Fruit fly (Drosophila melanogaster) whole organism, prepupa: ENCODE measurements around the gene CG42269.

Experiments used
- Blimp-1 ChIP-seq: fragments of 200-800 bp; sonication (Bioruptor generic); optimal IDR thresholded peaks from 3 replicates; lab custom pipeline; 2017; ENCODE audit warnings: missing biosample characterization, missing genetic modification characterization, mild to moderate bottlenecking, moderate library complexity, missing genetic modification reagents
- CG11294 ChIP-seq: fragments of 200-800 bp; sonication (Bioruptor generic); IDR thresholded peaks from 2 replicates; pipeline ENCODE4 v1.3.6; 2022; ENCODE audit warnings: missing biosample characterization, missing genetic modification characterization
- CG11762 ChIP-seq: fragments of 200-800 bp; sonication (Bioruptor generic); optimal IDR thresholded peaks from 3 replicates; lab custom pipeline; 2016; ENCODE audit warnings: missing biosample characterization, missing genetic modification characterization; ENCODE audit not compliant: insufficient read depth
- CG16779 ChIP-seq: fragments of 200-800 bp; sonication (Bioruptor generic); optimal IDR thresholded peaks from 3 replicates; lab custom pipeline; 2017; ENCODE audit warnings: missing biosample characterization, mild to moderate bottlenecking, missing genetic modification characterization
- CG3032 ChIP-seq: fragments of 200-800 bp; optimal IDR thresholded peaks from 2 replicates; lab custom pipeline; 2019; ENCODE audit warnings: missing biosample characterization, mild to moderate bottlenecking, missing genetic modification characterization, moderate library complexity
- CG4318 ChIP-seq: fragments of 200-800 bp; sonication (Bioruptor generic); optimal IDR thresholded peaks from 3 replicates; lab custom pipeline; 2017; ENCODE audit warnings: missing biosample characterization, mild to moderate bottlenecking, missing genetic modification characterization
- CG6163 ChIP-seq: fragments of 200-800 bp; sonication (Bioruptor generic); IDR thresholded peaks from 3 replicates; pipeline ENCODE4 v1.3.6; 2022; ENCODE audit warnings: missing biosample characterization, missing genetic modification characterization
- CG6276 ChIP-seq: fragments of 200-800 bp; sonication (Bioruptor generic); optimal IDR thresholded peaks from 2 replicates; lab custom pipeline; 2017; ENCODE audit warnings: missing biosample characterization, mild to moderate bottlenecking, missing genetic modification characterization
- CG6854 ChIP-seq: fragments of 200-800 bp; sonication (Bioruptor generic); optimal IDR thresholded peaks from 2 replicates; lab custom pipeline; 2017; ENCODE audit warnings: missing biosample characterization, mild to moderate bottlenecking, missing genetic modification characterization
- CG7368 ChIP-seq: fragments of 200-800 bp; sonication (Bioruptor generic); optimal IDR thresholded peaks from 3 replicates; lab custom pipeline; 2016; ENCODE audit warnings: missing biosample characterization, missing genetic modification characterization
- CG8319 ChIP-seq: fragments of 200-800 bp; sonication (Bioruptor generic); optimal IDR thresholded peaks from 3 replicates; lab custom pipeline; 2016; ENCODE audit warnings: missing biosample characterization, missing genetic modification characterization
- CG9139 ChIP-seq: fragments of 200-800 bp; sonication (Bioruptor generic); optimal IDR thresholded peaks from 3 replicates; lab custom pipeline; 2017; ENCODE audit warnings: missing biosample characterization, mild to moderate bottlenecking, missing genetic modification characterization
- Eip75B ChIP-seq: fragments of 200-800 bp; sonication (Bioruptor generic); optimal IDR thresholded peaks from 3 replicates; lab custom pipeline; 2016; ENCODE audit warnings: missing biosample characterization, missing genetic modification characterization
- Eip93F ChIP-seq: fragments of 200-800 bp; sonication (Bioruptor generic); optimal IDR thresholded peaks from 2 replicates; lab custom pipeline; 2016; ENCODE audit warnings: missing biosample characterization, mild to moderate bottlenecking, missing genetic modification characterization
- Ets21C ChIP-seq: fragments of 200-800 bp; sonication (Bioruptor generic); optimal IDR thresholded peaks from 3 replicates; lab custom pipeline; 2016; ENCODE audit warnings: missing biosample characterization, missing genetic modification characterization
- Ets96B ChIP-seq: fragments of 200-800 bp; optimal IDR thresholded peaks from 2 replicates; lab custom pipeline; 2019; ENCODE audit warnings: missing biosample characterization, mild to moderate bottlenecking, missing genetic modification characterization, moderate library complexity
- Gug ChIP-seq: fragments of 200-800 bp; sonication (Bioruptor generic); IDR thresholded peaks from 2 replicates; pipeline ENCODE4 v1.3.6; 2022; ENCODE audit warnings: missing biosample characterization, missing genetic modification characterization
- Hr38 ChIP-seq: sonication (Bioruptor generic); optimal IDR thresholded peaks from 2 replicates; lab custom pipeline; 2016; ENCODE audit warnings: missing biosample characterization, missing genetic modification characterization
- Hr39 ChIP-seq: fragments of 200-800 bp; sonication (Bioruptor generic); optimal IDR thresholded peaks from 2 replicates; lab custom pipeline; 2016; ENCODE audit warnings: missing biosample characterization, missing genetic modification characterization
- Lpt ChIP-seq: fragments of 200-800 bp; sonication (Bioruptor generic); optimal IDR thresholded peaks from 3 replicates; lab custom pipeline; 2016; ENCODE audit warnings: missing biosample characterization, missing genetic modification characterization
- OdsH ChIP-seq: fragments of 200-800 bp; sonication (Bioruptor generic); optimal IDR thresholded peaks from 3 replicates; lab custom pipeline; 2016; ENCODE audit warnings: missing biosample characterization, missing genetic modification characterization
- Sox102F ChIP-seq: fragments of 200-800 bp; sonication (Bioruptor generic); optimal IDR thresholded peaks from 2 replicates; lab custom pipeline; 2016; ENCODE audit warnings: missing biosample characterization, mild to moderate bottlenecking, missing genetic modification characterization
- Sox14 ChIP-seq: fragments of 200-800 bp; sonication (Bioruptor generic); optimal IDR thresholded peaks from 3 replicates; lab custom pipeline; 2016; ENCODE audit warnings: missing biosample characterization, missing genetic modification characterization
- Sox15 ChIP-seq: fragments of 200-800 bp; sonication (Bioruptor generic); optimal IDR thresholded peaks from 3 replicates; lab custom pipeline; 2016; ENCODE audit warnings: missing biosample characterization, missing genetic modification characterization
- cyc ChIP-seq: fragments of 200-800 bp; sonication (Bioruptor generic); optimal IDR thresholded peaks from 3 replicates; lab custom pipeline; 2016; ENCODE audit warnings: missing biosample characterization, missing genetic modification characterization
- dsx ChIP-seq: fragments of 200-800 bp; optimal IDR thresholded peaks from 3 replicates; lab custom pipeline; 2019; ENCODE audit warnings: missing biosample characterization, mild to moderate bottlenecking, missing genetic modification characterization, moderate library complexity; ENCODE audit not compliant: poor library complexity, severe bottlenecking
- eg ChIP-seq: fragments of 200-800 bp; sonication (Bioruptor generic); IDR thresholded peaks from 3 replicates; pipeline ENCODE4 v1.3.6; 2022; ENCODE audit warnings: missing biosample characterization, missing genetic modification characterization
- esn ChIP-seq: fragments of 200-800 bp; sonication (Bioruptor generic); optimal IDR thresholded peaks from 2 replicates; lab custom pipeline; 2016; ENCODE audit warnings: missing biosample characterization, mild to moderate bottlenecking, missing genetic modification characterization, moderate library complexity
- fd59A ChIP-seq: fragments of 200-800 bp; sonication (Bioruptor generic); optimal IDR thresholded peaks from 2 replicates; lab custom pipeline; 2017; ENCODE audit warnings: missing biosample characterization, mild to moderate bottlenecking, missing genetic modification characterization, missing genetic modification reagents
- fd85E ChIP-seq: fragments of 200-800 bp; sonication (Bioruptor generic); optimal IDR thresholded peaks from 3 replicates; lab custom pipeline; 2016; ENCODE audit warnings: missing biosample characterization, missing genetic modification characterization
- net ChIP-seq: fragments of 200-800 bp; sonication (Bioruptor generic); optimal IDR thresholded peaks from 3 replicates; lab custom pipeline; 2016; ENCODE audit warnings: missing biosample characterization, missing genetic modification characterization
- salr ChIP-seq, 2 experiments: fragments of 200-800 bp; sonication (Bioruptor generic); optimal IDR thresholded peaks; 3 replicates each; lab custom pipeline; 2016 to 2018; ENCODE audit warnings: missing biosample characterization in 2 of 2, missing genetic modification characterization in 2 of 2, mild to moderate bottlenecking in 1 of 2
- spab ChIP-seq: fragments of 200-800 bp; sonication (Bioruptor generic); optimal IDR thresholded peaks from 2 replicates; lab custom pipeline; 2017; ENCODE audit warnings: missing biosample characterization, mild to moderate bottlenecking, missing genetic modification characterization, missing genetic modification reagents
- ss ChIP-seq, 2 experiments: fragments of 200-800 bp; sonication (Bioruptor generic); optimal IDR thresholded peaks; 2 replicates in 1 of 2; 3 replicates in 1 of 2; lab custom pipeline; 2017 to 2018; ENCODE audit warnings: mild to moderate bottlenecking in 2 of 2, missing biosample characterization in 2 of 2, missing genetic modification characterization in 2 of 2, moderate library complexity in 1 of 2
- vri ChIP-seq: fragments of 200-800 bp; sonication (Bioruptor generic); optimal IDR thresholded peaks from 3 replicates; lab custom pipeline; 2016; ENCODE audit warnings: missing biosample characterization, mild to moderate bottlenecking, missing genetic modification characterization

Gene CG42269

dm6 chr3L:6094697-6095096 is 28.6 kb downstream of the CG42269 start, which contains the start of the genes CG10467 and loj (continued):
- TF ChIP-seq CG4318 (GFP tag; lab: Kevin White, UChicago) (peak; percentile 92), vri (GFP tag; lab: Kevin White, UChicago) (peak; percentile 68), CG3032 (tag; lab: Kevin White, UChicago) (peak; percentile 92), Eip93F (GFP tag; lab: Kevin White, UChicago) (peak; percentile 22), fd59A (peak; percentile 80), salr (GFP tag; optimal IDR thresholded peaks at IDR 0.05; lab: Kevin White, UChicago) (peak; percentile 74 to 83), CG11762 (GFP tag; lab: Kevin White, UChicago) (peak; percentile 80), cyc (GFP tag; lab: Kevin White, UChicago) (peak; percentile 93), Sox102F (peak; percentile 82), Ets96B (peak; percentile 89)

- TF ChIP-seq CG7368 (GFP tag; lab: Kevin White, UChicago) (peak; percentile 53), Blimp-1 (GFP tag; lab: Kevin White, UChicago) (no peak)
These were observed 31.2 kb downstream of the CG42269 start, which contains the start of gene Ets65A for dm6 chr3L:6097270-6097669. Ets65A (plus strand) TSS chr3L:6097617.

dm6 chr3L:6103658-6104057 is 37.6 kb downstream of the CG42269 start:
- TF ChIP-seq Eip75B (GFP tag; lab: Kevin White, UChicago) (no peak), Gug (GFP tag; lab: Robert Waterston, UW) (no peak), dsx (GFP tag; lab: Kevin White, UChicago) (no peak), fd85E (GFP tag; lab: Kevin White, UChicago) (no peak), Lpt (GFP tag; lab: Kevin White, UChicago) (no peak), Hr38 (GFP tag; lab: Kevin White, UChicago) (no peak), CG6854 (no peak), Blimp-1 (GFP tag; lab: Kevin White, UChicago) (no peak), ss (GFP tag; optimal IDR thresholded peaks at IDR 0.05; lab: Kevin White, UChicago) (no peak), vri (GFP tag; lab: Kevin White, UChicago) (no peak), esn (GFP tag; lab: Kevin White, UChicago) (no peak), Sox15 (GFP tag; lab: Kevin White, UChicago) (no peak), Hr39 (GFP tag; lab: Kevin White, UChicago) (no peak), CG6163 (GFP tag; lab: Robert Waterston, UW) (no peak), OdsH (GFP tag; lab: Kevin White, UChicago) (no peak), CG6276 (GFP tag; lab: Kevin White, UChicago) (no peak)

DNA sequence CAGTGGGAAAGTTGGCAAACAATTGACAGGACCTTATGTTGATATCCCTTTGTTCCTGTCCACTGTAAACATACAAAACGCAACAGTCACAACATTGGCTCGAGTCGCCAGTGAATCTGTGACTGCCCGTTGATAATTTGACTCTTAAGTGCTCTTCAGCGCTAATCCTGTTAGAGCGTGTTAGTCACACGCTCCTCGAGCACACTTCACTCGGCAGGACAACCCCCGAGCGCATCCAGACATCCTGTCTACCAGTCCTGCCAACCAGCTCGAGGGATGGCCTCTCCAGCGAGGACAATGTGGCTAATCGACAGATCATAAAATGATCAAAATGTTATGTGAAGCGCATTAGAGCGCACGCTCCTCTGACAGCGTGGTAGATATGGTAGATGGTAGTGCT is 38.5 kb downstream of the CG42269 start:
- no peak for TF ChIP-seq Ets21C
- TF ChIP-seq CG11294, result no peak
- TF ChIP-seq cyc (GFP tag; lab: Kevin White, UChicago), result no peak
- no peak for TF ChIP-seq Eip75B (GFP tag; lab: Kevin White, UChicago)
- TF ChIP-seq fd59A, result no peak
- TF ChIP-seq, all 60 proteins: peak for 0

- TF ChIP-seq Eip93F (GFP tag; lab: Kevin White, UChicago), result no peak
- TF ChIP-seq net (GFP tag; lab: Kevin White, UChicago), result no peak
- TF ChIP-seq spab (GFP tag; lab: Kevin White, UChicago), result no peak
- no peak for TF ChIP-seq CG4318 (GFP tag; lab: Kevin White, UChicago)
- no peak for TF ChIP-seq Gug (GFP tag; lab: Robert Waterston, UW)
- no peak for TF ChIP-seq Sox102F
- no peak for TF ChIP-seq CG3032 (tag; lab: Kevin White, UChicago)
- TF ChIP-seq eg (GFP tag; lab: Robert Waterston, UW), result no peak
- TF ChIP-seq CG8319 (GFP tag; lab: Kevin White, UChicago), result no peak
- TF ChIP-seq CG16779 (tag; lab: Kevin White, UChicago), result no peak
- TF ChIP-seq Sox14, result no peak
- no peak for TF ChIP-seq CG9139 (GFP tag; lab: Kevin White, UChicago)
These were observed 39.3 kb downstream of the CG42269 start for dm6 chr3L:6105435-6105834.
